Worm (Caenorhabditis elegans): ENCODE measurements around the gene ZK669.3.

Gene ZK669.3

DNA sequence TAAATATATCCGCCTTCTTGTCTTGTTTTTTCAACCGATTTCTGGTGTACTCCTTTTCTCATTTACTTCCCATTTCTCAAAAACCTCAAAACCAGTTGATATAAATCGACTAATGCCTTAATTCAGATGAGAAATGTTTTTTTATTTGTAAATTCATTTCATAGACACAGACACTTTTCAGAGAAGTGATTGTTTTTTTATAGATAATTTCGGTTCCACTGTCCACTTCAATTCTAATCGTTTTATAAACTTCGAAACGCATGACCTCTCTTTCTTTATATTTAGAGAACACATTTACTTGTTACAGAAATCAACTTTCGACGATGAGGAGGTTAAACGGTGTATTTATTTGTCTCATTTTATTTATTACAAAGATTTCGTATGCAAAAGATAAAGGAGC, at the start of gene ZK669.3:
TSS of gene ZK669.3 (plus strand) at position 301 of the 400 bp plus-strand sequence.
- TF ChIP-seq blmp-1 (tag; optimal IDR thresholded peaks at IDR 0.05) = no peak

DNA sequence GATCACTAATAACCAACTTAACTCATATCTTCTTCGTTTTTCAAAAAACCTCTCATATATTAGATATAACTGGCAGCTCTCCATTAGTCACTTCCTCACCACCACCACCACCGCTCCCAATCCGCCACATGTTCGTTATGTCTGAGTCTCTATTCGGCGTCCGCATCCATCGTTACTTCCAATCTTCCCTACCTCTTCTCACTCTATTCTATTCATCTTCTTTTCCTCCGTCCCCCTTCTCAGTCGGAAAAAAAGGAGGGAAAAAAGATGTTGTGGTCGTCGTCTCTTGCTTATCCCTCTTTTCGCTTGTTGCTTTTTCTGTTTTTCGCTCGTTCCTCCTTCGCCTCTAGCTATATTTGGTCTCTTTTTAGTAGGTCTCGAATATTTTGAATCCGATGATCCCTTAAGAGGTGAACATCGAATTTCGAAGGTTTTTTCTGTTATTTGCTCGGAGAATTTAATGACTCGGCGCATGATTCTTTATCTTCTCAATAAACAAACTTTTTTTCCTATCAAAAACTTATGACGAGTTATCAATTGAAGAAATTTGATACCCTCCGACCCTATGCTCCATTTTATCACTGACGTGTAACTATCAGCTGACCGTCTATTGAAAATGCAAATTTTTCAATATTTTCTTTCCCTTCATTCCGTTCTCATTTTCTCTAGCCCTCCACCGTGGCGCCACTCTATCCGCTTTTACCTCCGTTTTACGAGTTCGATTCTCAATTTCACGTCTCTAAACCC, 48.9 kb upstream of the ZK669.3 start:
- TF ChIP-seq ceh-43 (GFP tag; optimal IDR thresholded peaks at IDR 0.05) (no peak), sptf-1 (tag; optimal IDR thresholded peaks at IDR 0.05) (no peak), blmp-1 (tag; optimal IDR thresholded peaks at IDR 0.05) (no peak), bed-3 (GFP tag; optimal IDR thresholded peaks at IDR 0.05) (no peak), ceh-83 (GFP tag; optimal IDR thresholded peaks at IDR 0.05) (no peak), unc-62 (GFP tag; optimal IDR thresholded peaks at IDR 0.05) (no peak), cnd-1 (tag; optimal IDR thresholded peaks at IDR 0.05) (no peak), hlh-1 (tag; optimal IDR thresholded peaks at IDR 0.05) (peak; percentile 28), M03D4.4 (tag; optimal IDR thresholded peaks at IDR 0.05) (no peak), mls-2 (tag; optimal IDR thresholded peaks at IDR 0.05) (peak; percentile 1), snpc-4 (tag; optimal IDR thresholded peaks at IDR 0.05) (no peak), mab-5 (tag; optimal IDR thresholded peaks at IDR 0.05) (no peak), pha-4 (tag; optimal IDR thresholded peaks at IDR 0.05) (no peak), elt-1 (tag; optimal IDR thresholded peaks at IDR 0.05; ENCODE audit: borderline replicate concordance, insufficient read depth) (no peak), ham-2 (GFP tag; optimal IDR thresholded peaks at IDR 0.05) (no peak), mep-1 (tag; optimal IDR thresholded peaks at IDR 0.05) (no peak), unc-120 (tag; optimal IDR thresholded peaks at IDR 0.05; ENCODE audit: poor library complexity, severe bottlenecking) (peak; percentile 68), nhr-2 (tag; optimal IDR thresholded peaks at IDR 0.05) (no peak), ceh-39 (tag; optimal IDR thresholded peaks at IDR 0.05) (no peak), sem-2 (GFP tag; optimal IDR thresholded peaks at IDR 0.05) (no peak), nhr-76 (tag; optimal IDR thresholded peaks at IDR 0.05) (no peak), ztf-11 (tag; optimal IDR thresholded peaks at IDR 0.05) (no peak), nhr-237 (tag; optimal IDR thresholded peaks at IDR 0.05) (no peak), nhr-12 (tag; optimal IDR thresholded peaks at IDR 0.05) (no peak), lsy-2 (tag; optimal IDR thresholded peaks at IDR 0.05) (peak; percentile 5), lin-13 (tag; optimal IDR thresholded peaks at IDR 0.05) (no peak), zip-8 (tag; optimal IDR thresholded peaks at IDR 0.05) (no peak), unc-39 (tag; optimal IDR thresholded peaks at IDR 0.05) (no peak), flh-1 (GFP tag; optimal IDR thresholded peaks at IDR 0.05) (no peak), ces-1 (GFP tag; optimal IDR thresholded peaks at IDR 0.05) (peak; percentile 51), drap-1 (GFP tag; optimal IDR thresholded peaks at IDR 0.05) (no peak), lin-32 (GFP tag; optimal IDR thresholded peaks at IDR 0.05) (no peak)

DNA sequence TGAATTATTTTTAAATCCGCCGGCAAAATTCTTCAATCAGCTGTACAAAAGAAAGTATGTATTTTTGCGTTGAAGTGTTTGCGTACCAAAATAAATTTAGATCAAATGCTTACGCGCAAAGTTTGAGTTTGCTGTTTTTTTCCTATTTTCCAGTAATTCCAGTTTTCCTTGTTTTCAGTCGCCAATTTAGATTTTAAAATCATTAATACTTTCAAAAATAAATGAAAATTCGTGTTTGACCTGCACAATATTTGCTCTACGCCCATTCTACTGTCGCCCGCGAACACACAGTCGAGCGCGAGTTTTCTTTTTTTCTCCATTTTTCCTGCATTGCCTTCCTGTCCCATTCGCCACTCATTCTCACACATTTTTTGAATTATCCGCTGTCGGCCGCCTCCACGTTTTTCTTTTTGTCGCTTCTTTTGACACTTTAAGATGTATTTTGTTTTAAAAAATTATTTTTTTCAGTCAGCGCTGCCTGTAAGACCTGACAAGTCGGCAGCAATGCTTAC, 48.1 kb upstream of the ZK669.3 start, which contains the start of gene ptc-1:
TSS of gene ptc-1 (plus strand) at position 462 of the 512 bp plus-strand sequence.
- TF ChIP-seq unc-39 (tag; optimal IDR thresholded peaks at IDR 0.05) (no peak), nhr-2 (tag; optimal IDR thresholded peaks at IDR 0.05) (no peak), zip-8 (tag; optimal IDR thresholded peaks at IDR 0.05) (no peak), unc-62 (GFP tag; optimal IDR thresholded peaks at IDR 0.05) (no peak), nhr-28 (tag; optimal IDR thresholded peaks at IDR 0.05) (no peak), pha-4 (tag; optimal IDR thresholded peaks at IDR 0.05) (no peak), flh-1 (GFP tag; optimal IDR thresholded peaks at IDR 0.05) (no peak), lsy-2 (tag; optimal IDR thresholded peaks at IDR 0.05) (no peak), mls-2 (tag; optimal IDR thresholded peaks at IDR 0.05) (no peak), lin-13 (tag; optimal IDR thresholded peaks at IDR 0.05) (no peak), mep-1 (tag; optimal IDR thresholded peaks at IDR 0.05) (no peak), ham-2 (GFP tag; optimal IDR thresholded peaks at IDR 0.05) (no peak), bed-3 (GFP tag; optimal IDR thresholded peaks at IDR 0.05) (no peak), snpc-4 (tag; optimal IDR thresholded peaks at IDR 0.05) (no peak), drap-1 (GFP tag; optimal IDR thresholded peaks at IDR 0.05) (no peak), ceh-39 (tag; optimal IDR thresholded peaks at IDR 0.05) (no peak), mab-5 (tag; optimal IDR thresholded peaks at IDR 0.05) (no peak), lin-32 (GFP tag; optimal IDR thresholded peaks at IDR 0.05) (no peak), ces-1 (GFP tag; optimal IDR thresholded peaks at IDR 0.05) (no peak), hlh-1 (tag; optimal IDR thresholded peaks at IDR 0.05) (no peak)

DNA sequence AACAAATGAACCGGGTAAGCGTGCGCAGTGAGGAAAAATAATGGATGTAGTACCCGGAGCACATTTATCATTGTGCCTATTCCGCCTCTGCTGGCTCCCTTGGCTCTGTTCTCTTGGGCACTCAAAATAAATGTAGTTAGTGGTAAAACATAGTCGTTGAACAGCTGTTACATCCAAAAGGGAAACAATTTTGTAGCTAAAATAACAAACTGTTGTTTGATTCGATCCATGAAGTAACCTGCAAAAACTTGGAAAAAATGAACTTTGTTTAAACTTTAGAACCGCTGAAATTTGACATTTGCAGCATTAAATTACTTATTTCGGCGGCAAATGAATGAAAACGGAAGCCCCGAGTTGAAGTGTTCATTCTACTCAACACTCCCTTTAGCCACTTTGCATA, 47.3 kb upstream of the ZK669.3 start:
- TF ChIP-seq mls-2 (tag; optimal IDR thresholded peaks at IDR 0.05) (no peak), flh-1 (GFP tag; optimal IDR thresholded peaks at IDR 0.05) (no peak), cnd-1 (tag; optimal IDR thresholded peaks at IDR 0.05) (no peak), nhr-2 (tag; optimal IDR thresholded peaks at IDR 0.05) (no peak), ceh-39 (tag; optimal IDR thresholded peaks at IDR 0.05) (no peak), ceh-43 (GFP tag; optimal IDR thresholded peaks at IDR 0.05) (no peak), nhr-28 (tag; optimal IDR thresholded peaks at IDR 0.05) (no peak), elt-3 (tag; optimal IDR thresholded peaks at IDR 0.05) (no peak)

Measured in whole organism, mixed stage, embryonic.